Fruit fly (Drosophila melanogaster) whole organism, pupa: ENCODE results near the gene VGlut.

ENCODE experiments used
- CG10348 ChIP-seq: fragments of 200-800 bp; sonication (Bioruptor generic); IDR thresholded peaks from 2 replicates; pipeline ENCODE4 v1.3.6; 2022; ENCODE audit warnings: missing biosample characterization, missing genetic modification characterization
- CG12605 ChIP-seq: fragments of 200-800 bp; sonication (Bioruptor generic); IDR thresholded peaks from 2 replicates; pipeline ENCODE4 v1.3.6; 2022; ENCODE audit warnings: missing biosample characterization, missing genetic modification characterization
- CG13204 ChIP-seq: fragments of 200-800 bp; sonication (Bioruptor generic); optimal IDR thresholded peaks from 2 replicates; lab custom pipeline; 2018; ENCODE audit warnings: missing biosample characterization, mild to moderate bottlenecking, missing genetic modification characterization, moderate library complexity
- CG14655 ChIP-seq: fragments of 200-800 bp; sonication (Bioruptor generic); optimal IDR thresholded peaks from 3 replicates; lab custom pipeline; 2017; ENCODE audit warnings: mild to moderate bottlenecking, missing biosample characterization, missing genetic modification reagents, missing genetic modification characterization
- CG15710 ChIP-seq: fragments of 200-800 bp; sonication (Bioruptor generic); optimal IDR thresholded peaks from 2 replicates; lab custom pipeline; 2018; ENCODE audit warnings: missing biosample characterization, mild to moderate bottlenecking, missing genetic modification characterization, moderate library complexity
- CG17806 ChIP-seq: fragments of 200-800 bp; sonication (Bioruptor generic); optimal IDR thresholded peaks from 2 replicates; lab custom pipeline; 2018; ENCODE audit warnings: missing biosample characterization, mild to moderate bottlenecking, missing genetic modification characterization, moderate library complexity
- CG32121 ChIP-seq: fragments of 200-800 bp; sonication (Bioruptor generic); IDR thresholded peaks from 2 replicates; pipeline ENCODE4 v1.3.6; 2022; ENCODE audit warnings: missing biosample characterization, missing genetic modification characterization
- CG34367 ChIP-seq: fragments of 200-800 bp; sonication (Bioruptor generic); optimal IDR thresholded peaks from 2 replicates; lab custom pipeline; 2018; ENCODE audit warnings: missing biosample characterization, mild to moderate bottlenecking, missing genetic modification characterization
- CG4496 ChIP-seq: fragments of 200-800 bp; sonication (Bioruptor generic); IDR thresholded peaks from 3 replicates; pipeline ENCODE4 v1.3.6; 2022; ENCODE audit warnings: missing biosample characterization, missing genetic modification characterization
- CG8159 ChIP-seq: fragments of 200-800 bp; sonication (Bioruptor generic); optimal IDR thresholded peaks from 3 replicates; lab custom pipeline; 2018; ENCODE audit warnings: missing biosample characterization, mild to moderate bottlenecking, missing genetic modification characterization, moderate library complexity
- CG8301 ChIP-seq: fragments of 200-800 bp; sonication (Bioruptor generic); optimal IDR thresholded peaks from 2 replicates; lab custom pipeline; 2018; ENCODE audit warnings: missing biosample characterization, mild to moderate bottlenecking, missing genetic modification characterization
- CG9948 ChIP-seq: fragments of 200-800 bp; sonication (Bioruptor generic); optimal IDR thresholded peaks from 2 replicates; lab custom pipeline; 2018; ENCODE audit warnings: missing biosample characterization, mild to moderate bottlenecking, missing genetic modification characterization, moderate library complexity
- D1 ChIP-seq: fragments of 200-800 bp; sonication (Bioruptor generic); optimal IDR thresholded peaks from 2 replicates; lab custom pipeline; 2018; ENCODE audit warnings: missing biosample characterization, mild to moderate bottlenecking, missing genetic modification characterization, moderate library complexity
- EcR ChIP-seq: fragments of 200-800 bp; sonication (Bioruptor generic); optimal IDR thresholded peaks from 3 replicates; lab custom pipeline; 2019; ENCODE audit warnings: missing biosample characterization, missing genetic modification characterization, mild to moderate bottlenecking, moderate library complexity, missing genetic modification reagents
- Ets98B ChIP-seq: fragments of 200-800 bp; sonication (Bioruptor generic); IDR thresholded peaks from 2 replicates; pipeline ENCODE4 v1.3.6; 2022; ENCODE audit warnings: missing biosample characterization, missing genetic modification characterization
- Pif1A ChIP-seq: fragments of 200-800 bp; sonication (Bioruptor generic); optimal IDR thresholded peaks from 3 replicates; lab custom pipeline; 2016; ENCODE audit warnings: missing biosample characterization, missing genetic modification characterization
- Pif1B ChIP-seq: fragments of 200-800 bp; sonication (Bioruptor generic); optimal IDR thresholded peaks from 3 replicates; lab custom pipeline; 2016; ENCODE audit warnings: missing biosample characterization, missing genetic modification characterization
- Snoo ChIP-seq: fragments of 200-800 bp; sonication (Bioruptor generic); optimal IDR thresholded peaks from 3 replicates; lab custom pipeline; 2017; ENCODE audit warnings: missing biosample characterization, mild to moderate bottlenecking, missing genetic modification characterization, inconsistent platforms
- fd96Ca ChIP-seq: fragments of 200-800 bp; sonication (Bioruptor generic); IDR thresholded peaks from 3 replicates; pipeline ENCODE4 v1.3.6; 2022; ENCODE audit warnings: missing biosample characterization, missing genetic modification characterization
- gl ChIP-seq: fragments of 200-800 bp; sonication (Bioruptor generic); optimal IDR thresholded peaks from 2 replicates; lab custom pipeline; 2018; ENCODE audit warnings: missing biosample characterization, mild to moderate bottlenecking, missing genetic modification characterization
- rn ChIP-seq: fragments of 200-800 bp; sonication (Bioruptor generic); IDR thresholded peaks from 2 replicates; pipeline ENCODE4 v1.3.6; 2022; ENCODE audit warnings: missing biosample characterization, missing genetic modification characterization

The VGlut gene

dm6 chr2L:2434222-2434621 is 34.1 kb downstream of the VGlut start:
- TF ChIP-seq CG12605 (GFP tag; lab: Robert Waterston, UW) = no peak
- no peak for TF ChIP-seq CG4496 (GFP tag; lab: Robert Waterston, UW)
- TF ChIP-seq CG13204 (GFP tag; lab: Kevin White, UChicago) = no peak
- no peak for TF ChIP-seq Pif1B
- no peak for TF ChIP-seq CG10348
- no peak for TF ChIP-seq CG17806 (tag; lab: Kevin White, UChicago)
- TF ChIP-seq rn (GFP tag; lab: Robert Waterston, UW) = no peak
- TF ChIP-seq CG8301 = peak; percentile 27
- TF ChIP-seq CG34367 = peak; percentile 3
- TF ChIP-seq Ets98B (GFP tag; lab: Robert Waterston, UW) = peak; percentile 24; the same call in 1 of the 2 replicates
- TF ChIP-seq CG9948 (tag; lab: Kevin White, UChicago) = no peak
- TF ChIP-seq EcR (GFP tag; lab: Kevin White, UChicago) = no peak
- 0 out of 2 replicates have a peak, but pooled peaks have one; percentile 15 for TF ChIP-seq CG32121 (GFP tag; lab: Robert Waterston, UW)
- peak; percentile 18 for TF ChIP-seq Pif1A (GFP tag; lab: Kevin White, UChicago)
- TF ChIP-seq CG8159 (tag; lab: Kevin White, UChicago) = no peak
- TF ChIP-seq CG15710 = no peak
- TF ChIP-seq D1 (tag; lab: Kevin White, UChicago) = no peak
- TF ChIP-seq fd96Ca (GFP tag; lab: Robert Waterston, UW) = peak; percentile 39; the same call in 2 of the 3 replicates
- TF ChIP-seq CG14655 = peak; percentile 35
- no peak for TF ChIP-seq Snoo (tag; lab: Kevin White, UChicago)
- no peak for TF ChIP-seq gl (tag; lab: Kevin White, UChicago)

dm6 chr2L:2436258-2436657 is 36.2 kb downstream of the VGlut start:
- TF ChIP-seq CG15710 (peak; percentile 61), CG8159 (tag; lab: Kevin White, UChicago) (peak; percentile 62), CG14655 (no peak), Snoo (tag; lab: Kevin White, UChicago) (no peak), CG12605 (GFP tag; lab: Robert Waterston, UW) (no peak), Pif1B (no peak), CG8301 (no peak), CG17806 (tag; lab: Kevin White, UChicago) (peak; percentile 40), CG9948 (tag; lab: Kevin White, UChicago) (peak; percentile 36), Pif1A (GFP tag; lab: Kevin White, UChicago) (no peak), CG32121 (GFP tag; lab: Robert Waterston, UW) (no peak), CG13204 (GFP tag; lab: Kevin White, UChicago) (no peak), EcR (GFP tag; lab: Kevin White, UChicago) (no peak), CG34367 (peak; percentile 40), D1 (tag; lab: Kevin White, UChicago) (no peak), CG10348 (no peak), CG4496 (GFP tag; lab: Robert Waterston, UW) (no peak), rn (GFP tag; lab: Robert Waterston, UW) (no peak), gl (tag; lab: Kevin White, UChicago) (no peak), Ets98B (GFP tag; lab: Robert Waterston, UW) (no peak), fd96Ca (GFP tag; lab: Robert Waterston, UW) (no peak)
- TF ChIP-seq, all 21 proteins: peak for 5

dm6 chr2L:2438640-2439276 is 38.7 kb downstream of the VGlut start:
- TF ChIP-seq CG8301 = peak; percentile 31
- no peak for TF ChIP-seq D1 (tag; lab: Kevin White, UChicago)
- TF ChIP-seq EcR (GFP tag; lab: Kevin White, UChicago) = no peak
- TF ChIP-seq CG17806 (tag; lab: Kevin White, UChicago) = peak; percentile 14
- no peak for TF ChIP-seq Pif1A (GFP tag; lab: Kevin White, UChicago)
- no peak for TF ChIP-seq fd96Ca (GFP tag; lab: Robert Waterston, UW)
- peak; percentile 9 for TF ChIP-seq CG8159 (tag; lab: Kevin White, UChicago)
- no peak for TF ChIP-seq rn (GFP tag; lab: Robert Waterston, UW)
- TF ChIP-seq CG34367 = no peak
- no peak for TF ChIP-seq CG4496 (GFP tag; lab: Robert Waterston, UW)
- TF ChIP-seq Pif1B = no peak
- TF ChIP-seq CG14655 = peak; percentile 41
- no peak for TF ChIP-seq Ets98B (GFP tag; lab: Robert Waterston, UW)
- TF ChIP-seq CG12605 (GFP tag; lab: Robert Waterston, UW) = no peak

- TF ChIP-seq CG8159 (tag; lab: Kevin White, UChicago) (no peak), EcR (GFP tag; lab: Kevin White, UChicago) (peak; percentile 39), CG4496 (GFP tag; lab: Robert Waterston, UW) (0 out of 3 replicates have a peak, but pooled peaks have one; percentile 31), Pif1A (GFP tag; lab: Kevin White, UChicago) (no peak), rn (GFP tag; lab: Robert Waterston, UW) (no peak), CG12605 (GFP tag; lab: Robert Waterston, UW) (no peak), D1 (tag; lab: Kevin White, UChicago) (no peak), CG13204 (GFP tag; lab: Kevin White, UChicago) (no peak)
Observed at dm6 chr2L:2448514-2448913, 48.4 kb downstream of the VGlut start.

dm6 chr2L:2449665-2450064 is 49.6 kb downstream of the VGlut start:
- TF ChIP-seq gl (tag; lab: Kevin White, UChicago) (peak; percentile 29), CG12605 (GFP tag; lab: Robert Waterston, UW) (no peak)
- TF ChIP-seq, all 21 proteins: peak for 1
